Worm (Caenorhabditis elegans) whole organism, mixed stage, embryonic: ENCODE measurements around the gene F55F1.2.

Experiments used
- M03D4.4 ChIP-seq: sonication (generic microtip); optimal IDR thresholded peaks from 2 replicates; lab custom pipeline; 2017; ENCODE audit warnings: mild to moderate bottlenecking, missing genetic modification characterization, missing compliant biosample characterization
- bed-3 ChIP-seq: fragments of 200-800 bp; sonication (Bioruptor generic); optimal IDR thresholded peaks from 3 replicates; lab custom pipeline; 2018; ENCODE audit warnings: mild to moderate bottlenecking, missing genetic modification characterization, moderate library complexity, missing compliant biosample characterization
- blmp-1 ChIP-seq: fragments of 150-350 bp; optimal IDR thresholded peaks from 2 replicates; lab custom pipeline; 2014; ENCODE audit warnings: missing biosample characterization, missing genetic modification characterization
- ceh-39 ChIP-seq: fragments of 150-350 bp; optimal IDR thresholded peaks from 2 replicates; lab custom pipeline; 2014; ENCODE audit warnings: missing biosample characterization, missing genetic modification characterization
- ceh-43 ChIP-seq: fragments of 200-800 bp; sonication (Bioruptor generic); optimal IDR thresholded peaks from 2 replicates; lab custom pipeline; 2018; ENCODE audit warnings: mild to moderate bottlenecking, missing genetic modification characterization, moderate library complexity, missing compliant biosample characterization
- ceh-83 ChIP-seq: fragments of 200-800 bp; sonication (Bioruptor generic); optimal IDR thresholded peaks from 2 replicates; lab custom pipeline; 2018; ENCODE audit warnings: mild to moderate bottlenecking, missing genetic modification characterization, missing compliant biosample characterization
- ces-1 ChIP-seq: fragments of 150-350 bp; optimal IDR thresholded peaks from 2 replicates; lab custom pipeline; 2014; ENCODE audit warnings: missing biosample characterization, missing genetic modification reagents, missing genetic modification characterization
- cnd-1 ChIP-seq: fragments of 200-800 bp; sonication (Bioruptor generic); optimal IDR thresholded peaks from 2 replicates; lab custom pipeline; 2018; ENCODE audit warnings: mild to moderate bottlenecking, missing genetic modification characterization, missing compliant biosample characterization
- elt-1 ChIP-seq: sonication (generic microtip); optimal IDR thresholded peaks from 2 replicates; lab custom pipeline; 2017; ENCODE audit warnings: missing genetic modification characterization, mild to moderate bottlenecking, missing compliant biosample characterization, antibody characterized with exemption, moderate library complexity, borderline replicate concordance; ENCODE audit not compliant: insufficient read depth
- flh-1 ChIP-seq: fragments of 200-800 bp; sonication (Bioruptor generic); optimal IDR thresholded peaks from 2 replicates; lab custom pipeline; 2018; ENCODE audit warnings: mild to moderate bottlenecking, missing genetic modification characterization, moderate library complexity, missing compliant biosample characterization
- ham-2 ChIP-seq: fragments of 200-800 bp; sonication (Bioruptor generic); optimal IDR thresholded peaks from 2 replicates; lab custom pipeline; 2018; ENCODE audit warnings: mild to moderate bottlenecking, missing genetic modification characterization, missing compliant biosample characterization
- lin-32 ChIP-seq: fragments of 200-800 bp; sonication (Bioruptor generic); optimal IDR thresholded peaks from 2 replicates; lab custom pipeline; 2018; ENCODE audit warnings: mild to moderate bottlenecking, missing genetic modification characterization, missing compliant biosample characterization
- lsy-2 ChIP-seq: fragments of 150-350 bp; optimal IDR thresholded peaks from 2 replicates; lab custom pipeline; 2014; ENCODE audit warnings: missing biosample characterization, missing genetic modification characterization
- mab-5 ChIP-seq: fragments of 150-350 bp; optimal IDR thresholded peaks from 2 replicates; lab custom pipeline; 2014; ENCODE audit warnings: missing biosample characterization, missing genetic modification characterization
- mls-2 ChIP-seq: sonication (generic microtip); optimal IDR thresholded peaks from 2 replicates; lab custom pipeline; 2016; ENCODE audit warnings: mild to moderate bottlenecking, missing genetic modification characterization, moderate library complexity, missing compliant biosample characterization
- nhr-12 ChIP-seq: fragments of 150-350 bp; optimal IDR thresholded peaks from 2 replicates; lab custom pipeline; 2014; ENCODE audit warnings: missing biosample characterization, missing genetic modification characterization
- nhr-2 ChIP-seq: fragments of 150-350 bp; optimal IDR thresholded peaks from 2 replicates; lab custom pipeline; 2014; ENCODE audit warnings: missing biosample characterization, missing genetic modification characterization
- nhr-237 ChIP-seq: fragments of 150-350 bp; optimal IDR thresholded peaks from 2 replicates; lab custom pipeline; 2014; ENCODE audit warnings: missing biosample characterization, missing genetic modification characterization
- nhr-76 ChIP-seq: sonication (generic microtip); optimal IDR thresholded peaks from 2 replicates; lab custom pipeline; 2017; ENCODE audit warnings: missing biosample characterization, missing genetic modification characterization
- pha-4 ChIP-seq: fragments of 150-350 bp; optimal IDR thresholded peaks from 2 replicates; lab custom pipeline; 2018; ENCODE audit warnings: missing biosample characterization, missing genetic modification reagents, missing genetic modification characterization
- sem-2 ChIP-seq: fragments of 200-800 bp; sonication (Bioruptor generic); optimal IDR thresholded peaks from 2 replicates; lab custom pipeline; 2018; ENCODE audit warnings: mild to moderate bottlenecking, missing genetic modification characterization, missing compliant biosample characterization
- snpc-4 ChIP-seq: fragments of 150-350 bp; optimal IDR thresholded peaks from 2 replicates; lab custom pipeline; 2014; ENCODE audit warnings: missing biosample characterization, missing genetic modification characterization
- sptf-1 ChIP-seq: sonication (generic microtip); optimal IDR thresholded peaks from 2 replicates; lab custom pipeline; 2017; ENCODE audit warnings: mild to moderate bottlenecking, missing genetic modification characterization, moderate library complexity, missing compliant biosample characterization
- tbx-8 ChIP-seq: fragments of 200-800 bp; sonication (Bioruptor generic); optimal IDR thresholded peaks from 2 replicates; lab custom pipeline; 2018; ENCODE audit warnings: mild to moderate bottlenecking, missing genetic modification characterization, moderate library complexity, missing compliant biosample characterization
- unc-120 ChIP-seq: sonication (generic microtip); optimal IDR thresholded peaks from 2 replicates; lab custom pipeline; 2017; ENCODE audit warnings: missing genetic modification characterization, missing compliant biosample characterization; ENCODE audit not compliant: poor library complexity, severe bottlenecking
- unc-39 ChIP-seq: fragments of 150-350 bp; optimal IDR thresholded peaks from 2 replicates; lab custom pipeline; 2014; ENCODE audit warnings: missing biosample characterization, missing genetic modification characterization

Gene F55F1.2

ce11 chrX:2748908-2749307 is 21.0 kb downstream of the F55F1.2 start:
- TF ChIP-seq nhr-2 (tag; lab: Kevin White, UChicago), result no peak
- no peak for TF ChIP-seq M03D4.4 (tag; lab: Kevin White, UChicago)
- no peak for TF ChIP-seq sem-2 (GFP tag; lab: Kevin White, UChicago)
- TF ChIP-seq lin-32 (GFP tag; lab: Kevin White, UChicago), result no peak
- TF ChIP-seq ceh-39 (tag; lab: Kevin White, UChicago), result no peak
- no peak for TF ChIP-seq cnd-1 (tag; lab: Kevin White, UChicago)
- no peak for TF ChIP-seq lsy-2 (tag; lab: Kevin White, UChicago)
- TF ChIP-seq unc-39 (tag; lab: Kevin White, UChicago), result no peak
- TF ChIP-seq mab-5, result no peak
- TF ChIP-seq ceh-83, result no peak
- TF ChIP-seq nhr-76 (tag; lab: Kevin White, UChicago), result no peak

ce11 chrX:2731416-2731815 is 38.4 kb downstream of the F55F1.2 start:
- TF ChIP-seq ham-2 (GFP tag; lab: Kevin White, UChicago) (no peak), nhr-12 (no peak), nhr-237 (tag; lab: Kevin White, UChicago) (no peak), pha-4 (tag; lab: Kevin White, UChicago) (no peak), tbx-8 (GFP tag; lab: Kevin White, UChicago) (no peak), flh-1 (GFP tag; lab: Kevin White, UChicago) (no peak), M03D4.4 (tag; lab: Kevin White, UChicago) (peak; percentile 37), ceh-43 (GFP tag; lab: Kevin White, UChicago) (no peak), mls-2 (peak; percentile 5), mab-5 (no peak), sptf-1 (tag; lab: Kevin White, UChicago) (peak; percentile 63), snpc-4 (tag; lab: Kevin White, UChicago) (no peak), blmp-1 (no peak), unc-120 (tag; lab: Kevin White, UChicago) (no peak), unc-39 (tag; lab: Kevin White, UChicago) (no peak), bed-3 (GFP tag; lab: Kevin White, UChicago) (no peak), lin-32 (GFP tag; lab: Kevin White, UChicago) (no peak), sem-2 (GFP tag; lab: Kevin White, UChicago) (peak; percentile 12)

ce11 chrX:2729857-2730256 is 40.0 kb downstream of the F55F1.2 start:
- TF ChIP-seq ces-1 (peak; percentile 92), elt-1 (tag; lab: Kevin White, UChicago) (no peak)

ce11 chrX:2727681-2728080 is 42.2 kb downstream of the F55F1.2 start:
- TF ChIP-seq ces-1 (peak; percentile 73), lin-32 (GFP tag; lab: Kevin White, UChicago) (no peak)
